Worm (Caenorhabditis elegans): Measurements from ENCODE around the gene Y53C12A.6.
"Not testable (repeated sequence)": the region's sequence is repeated elsewhere in the genome, so short reads cannot be mapped to it uniquely, and the experiment has no call there.

The Y53C12A.6 gene

DNA sequence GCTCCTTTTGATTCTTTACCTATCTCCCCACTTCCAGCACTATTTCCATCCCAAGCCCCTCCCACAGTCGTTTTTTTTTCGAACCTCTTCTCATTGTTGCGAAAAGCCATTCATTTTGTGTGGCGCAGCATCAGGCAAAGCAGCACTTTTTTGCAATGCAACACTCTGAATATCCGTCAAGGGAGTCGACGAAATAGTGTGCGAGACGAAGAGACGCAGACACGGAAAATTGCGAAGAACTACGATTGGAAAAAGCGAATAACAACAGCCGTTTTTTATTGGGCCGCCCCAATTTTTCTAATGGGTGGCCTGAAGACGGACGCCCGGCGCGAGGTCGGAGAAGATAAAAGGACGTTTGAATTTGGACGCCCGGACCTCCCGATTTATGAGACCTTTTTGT, 12.1 kb upstream of the Y53C12A.6 start:
- no peak for TF ChIP-seq him-1 (tag; optimal IDR thresholded peaks at IDR 0.05)
- TF ChIP-seq dao-5 (tag; optimal IDR thresholded peaks at IDR 0.05) = no peak
- no peak for TF ChIP-seq W03F9.2 (tag; optimal IDR thresholded peaks at IDR 0.05)

DNA sequence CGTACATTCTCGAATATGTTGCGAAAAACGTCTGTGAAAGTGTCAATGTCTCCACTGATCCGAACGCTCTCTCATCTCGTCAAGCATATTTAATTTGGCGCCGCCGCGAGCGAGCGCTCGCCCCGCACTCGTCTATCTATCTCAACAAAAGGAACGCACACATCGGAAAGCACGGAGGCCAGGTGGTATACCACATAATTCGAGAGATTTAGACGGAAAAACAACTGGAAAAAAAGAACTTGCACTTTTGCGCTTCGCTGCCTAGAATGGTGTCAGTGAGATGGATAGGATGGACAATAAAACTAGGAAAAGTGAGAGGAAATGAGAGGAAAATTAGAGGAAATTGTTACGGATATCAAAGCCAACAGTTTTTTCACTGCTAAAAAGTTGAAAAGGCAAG, 11.4 kb upstream of the Y53C12A.6 start:
- TF ChIP-seq W03F9.2 (tag; optimal IDR thresholded peaks at IDR 0.05) (no peak), him-1 (tag; optimal IDR thresholded peaks at IDR 0.05) (no peak), dao-5 (tag; optimal IDR thresholded peaks at IDR 0.05) (no peak)

DNA sequence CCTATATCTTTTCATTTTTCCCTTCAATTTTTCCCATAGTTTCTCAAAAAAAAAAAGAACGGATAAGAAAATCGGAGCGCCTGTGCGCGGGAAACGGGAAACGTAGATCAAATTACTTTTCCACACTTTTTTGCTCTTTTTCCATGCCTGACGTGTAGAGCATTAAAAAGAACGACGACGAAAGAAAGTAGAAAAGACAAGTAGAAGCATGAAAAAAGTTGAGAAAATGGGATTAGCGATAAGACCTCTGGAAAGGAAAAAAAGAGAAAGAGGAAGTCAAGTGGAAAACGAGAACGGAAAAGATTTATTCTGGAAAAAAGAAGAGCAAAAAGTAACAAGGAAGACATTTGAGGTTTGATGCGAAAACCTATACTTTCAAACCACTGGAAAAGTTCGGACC, 10.7 kb upstream of the Y53C12A.6 start:
- no peak for TF ChIP-seq W03F9.2 (tag; optimal IDR thresholded peaks at IDR 0.05)
- TF ChIP-seq him-1 (tag; optimal IDR thresholded peaks at IDR 0.05) = no peak
- no peak for TF ChIP-seq dao-5 (tag; optimal IDR thresholded peaks at IDR 0.05)

DNA sequence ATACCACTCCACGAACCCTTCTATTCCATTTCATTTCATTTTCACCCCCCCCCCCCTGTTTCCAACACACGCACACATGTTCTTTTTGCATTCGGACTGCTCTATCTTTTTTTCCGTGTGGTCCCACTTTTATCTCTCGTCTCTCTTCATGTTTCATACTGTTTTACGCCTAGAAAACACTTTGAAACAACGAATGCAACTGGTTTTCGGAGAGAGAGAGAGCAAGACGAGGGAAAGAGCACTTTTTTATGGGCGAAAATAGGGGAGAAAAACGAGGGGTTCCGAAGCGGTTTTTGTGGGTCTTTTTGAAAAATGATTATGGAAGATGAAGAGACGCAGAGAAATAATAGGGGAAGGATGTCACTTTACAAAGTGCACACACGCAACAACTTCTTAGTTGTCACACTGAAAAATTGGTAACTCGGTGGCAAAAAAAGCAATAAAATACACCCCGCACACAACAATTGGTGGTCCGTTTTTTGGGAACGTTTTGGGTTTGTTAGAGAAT, 9.4 kb upstream of the Y53C12A.6 start:
- TF ChIP-seq him-1 (tag; optimal IDR thresholded peaks at IDR 0.05) (no peak), dao-5 (tag; optimal IDR thresholded peaks at IDR 0.05) (no peak), W03F9.2 (tag; optimal IDR thresholded peaks at IDR 0.05) (no peak)

DNA sequence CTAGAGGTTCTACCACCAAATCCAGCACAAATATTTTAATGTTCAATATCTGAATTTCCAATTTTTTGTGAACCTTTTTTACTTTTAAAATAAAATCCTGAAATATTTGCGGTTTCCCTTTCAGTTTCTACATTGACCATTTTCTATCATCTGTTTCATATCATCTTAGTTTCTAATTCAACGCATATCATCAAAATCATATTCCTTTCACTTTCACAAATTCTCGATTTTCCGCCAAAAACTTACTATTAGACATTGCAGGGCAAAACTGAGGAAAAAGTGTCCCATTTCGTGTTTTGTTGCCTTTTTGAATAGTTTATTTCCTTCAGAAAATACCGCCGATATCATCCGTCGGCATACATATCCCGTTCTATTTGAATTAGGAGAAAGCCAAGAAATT, 7.3 kb upstream of the Y53C12A.6 start:
- TF ChIP-seq him-1 (tag; optimal IDR thresholded peaks at IDR 0.05) (no peak), W03F9.2 (tag; optimal IDR thresholded peaks at IDR 0.05) (no peak), dao-5 (tag; optimal IDR thresholded peaks at IDR 0.05) (no peak)

DNA sequence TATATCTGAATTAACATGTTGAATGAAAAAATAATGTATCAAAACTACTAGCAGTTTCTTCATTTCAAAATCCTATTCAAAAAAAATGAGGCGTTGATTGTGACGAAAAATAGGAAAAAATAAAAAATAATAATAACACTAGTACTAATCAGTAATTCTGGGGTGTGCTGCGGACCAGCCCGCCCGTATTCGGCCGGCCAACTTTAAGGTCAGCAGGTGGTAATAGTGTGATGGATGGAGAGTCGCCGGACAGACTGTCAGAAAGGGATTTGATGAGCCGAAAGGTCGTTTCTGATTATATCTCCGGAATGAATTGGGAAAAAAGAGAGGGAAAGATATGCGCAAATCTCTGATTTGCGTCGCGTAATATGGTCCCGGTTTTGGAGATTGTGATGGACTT, 6.7 kb upstream of the Y53C12A.6 start, which contains the start of gene cutl-2:
Gene cutl-2 (minus strand): TSS at position 210 of the 400 bp plus-strand sequence.
- TF ChIP-seq dao-5 (tag; optimal IDR thresholded peaks at IDR 0.05) = no peak
- TF ChIP-seq W03F9.2 (tag; optimal IDR thresholded peaks at IDR 0.05) = no peak
- no peak for TF ChIP-seq him-1 (tag; optimal IDR thresholded peaks at IDR 0.05)

DNA sequence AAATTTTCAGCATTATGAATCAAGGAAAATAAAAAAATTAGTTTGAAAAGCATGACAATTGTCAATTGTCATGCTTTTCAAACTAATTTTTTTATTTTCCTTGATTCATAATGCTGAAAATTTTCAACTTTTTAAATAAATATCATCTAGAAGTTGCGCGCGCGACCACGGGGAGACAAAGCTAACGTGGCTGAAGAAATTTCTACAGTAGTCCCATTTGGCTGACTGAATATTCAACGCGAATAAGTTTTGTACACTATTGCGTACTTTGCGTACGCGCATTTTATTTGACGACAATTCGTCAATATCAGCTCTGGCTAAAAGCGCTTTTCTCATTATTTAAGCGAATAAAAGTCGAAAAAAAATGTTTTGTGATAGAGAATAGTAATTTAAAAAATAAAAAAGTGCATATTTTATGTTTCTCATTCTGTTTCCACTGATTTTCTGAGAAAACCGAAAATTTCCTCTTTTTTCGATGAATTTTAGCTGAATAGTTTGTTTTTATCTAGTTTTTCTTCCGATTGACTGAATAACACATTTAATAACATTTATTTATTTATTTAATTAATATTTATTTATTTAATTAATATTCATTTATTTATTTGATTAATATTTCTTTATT, 938 bp upstream of the Y53C12A.6 start, which contains the start of gene Y53C12A.11:
Gene Y53C12A.11 (minus strand): TSS at position 68 of the 622 bp plus-strand sequence.
- TF ChIP-seq dao-5, W03F9.2, him-1 (tag; optimal IDR thresholded peaks at IDR 0.05): not testable (repeated sequence)

DNA sequence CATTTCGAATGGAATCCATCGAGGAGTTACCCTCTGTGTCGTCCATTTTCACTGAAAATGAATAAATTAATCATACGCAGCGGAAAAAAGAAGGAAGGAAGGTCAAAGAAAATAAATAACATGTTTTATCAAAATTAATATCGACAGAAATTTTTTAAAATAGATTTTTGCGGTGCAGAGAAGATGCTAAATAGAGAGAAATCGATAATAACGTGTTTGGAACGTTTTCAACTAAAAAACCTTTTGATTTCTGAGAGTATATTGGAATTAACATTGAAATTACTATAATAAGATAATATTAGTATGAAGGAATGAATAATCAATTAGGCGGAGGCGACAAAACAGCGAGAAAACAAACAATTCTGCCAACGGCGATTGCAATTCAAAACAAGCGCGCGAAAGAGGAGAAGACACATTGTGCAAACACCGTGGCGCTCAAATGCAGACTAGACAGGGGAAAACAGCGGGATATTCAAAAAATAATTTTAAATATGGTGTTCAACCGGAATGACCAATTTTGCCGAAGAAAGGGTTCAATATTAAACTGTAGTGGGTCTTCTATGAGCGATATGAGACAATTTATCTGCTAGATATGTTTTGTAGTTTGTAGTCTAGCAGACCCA, 1.3 kb downstream of the Y53C12A.6 start, which contains the start of gene wee-1.3:
Gene wee-1.3 (minus strand): TSS at position 51 of the 623 bp plus-strand sequence.
- TF ChIP-seq W03F9.2 (tag; optimal IDR thresholded peaks at IDR 0.05) (peak; percentile 79), dao-5 (tag; optimal IDR thresholded peaks at IDR 0.05) (no peak)

DNA sequence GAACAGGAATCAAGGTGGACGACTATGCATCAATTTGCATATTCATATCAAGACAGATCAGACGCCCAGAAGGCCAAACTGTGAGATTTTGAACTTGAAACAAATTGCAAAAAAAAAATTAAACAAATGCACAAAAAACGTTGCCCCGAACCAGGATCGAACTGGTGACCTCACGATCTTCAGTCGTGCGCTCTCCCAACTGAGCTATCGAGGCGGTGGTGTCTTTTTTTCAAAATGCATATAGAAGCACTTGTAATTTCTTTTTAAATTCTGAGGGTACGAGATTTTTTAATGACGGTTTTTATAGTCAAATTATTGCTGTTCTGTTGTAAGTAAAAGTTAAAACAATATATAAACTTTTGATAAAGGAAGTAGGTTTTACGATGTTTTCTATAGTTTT, 4.7 kb downstream of the Y53C12A.6 start:
- TF ChIP-seq W03F9.2 (tag; optimal IDR thresholded peaks at IDR 0.05) (no peak), dao-5 (tag; optimal IDR thresholded peaks at IDR 0.05) (no peak), him-1 (tag; optimal IDR thresholded peaks at IDR 0.05) (no peak)

DNA sequence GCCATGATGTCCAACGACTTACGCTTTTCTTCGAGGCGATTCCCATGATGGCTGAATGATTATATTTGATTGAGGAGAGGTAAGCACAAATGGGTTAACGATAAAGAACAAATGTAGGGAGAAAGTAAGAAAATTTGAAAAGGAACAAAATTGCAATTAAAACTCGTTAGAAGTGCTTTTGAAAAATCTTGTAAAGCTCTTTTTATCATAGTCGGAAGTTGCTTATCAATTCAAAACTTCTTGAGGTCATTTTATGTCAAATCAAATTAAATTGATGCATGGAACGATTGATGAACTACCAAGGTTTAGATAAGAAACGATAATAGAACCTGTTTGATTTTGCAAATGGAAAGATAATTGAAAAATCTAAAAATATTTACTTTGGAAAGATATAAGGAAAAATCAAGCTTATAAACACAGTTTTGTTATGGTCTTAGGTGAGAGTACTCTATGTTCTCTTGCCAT, 8.9 kb downstream of the Y53C12A.6 start, which contains the start of gene glt-5:
Gene glt-5 (minus strand): TSS at position 51 of the 465 bp plus-strand sequence.
- TF ChIP-seq dao-5 (tag; optimal IDR thresholded peaks at IDR 0.05) = no peak
- TF ChIP-seq W03F9.2 (tag; optimal IDR thresholded peaks at IDR 0.05) = no peak
- no peak for TF ChIP-seq him-1 (tag; optimal IDR thresholded peaks at IDR 0.05)

DNA sequence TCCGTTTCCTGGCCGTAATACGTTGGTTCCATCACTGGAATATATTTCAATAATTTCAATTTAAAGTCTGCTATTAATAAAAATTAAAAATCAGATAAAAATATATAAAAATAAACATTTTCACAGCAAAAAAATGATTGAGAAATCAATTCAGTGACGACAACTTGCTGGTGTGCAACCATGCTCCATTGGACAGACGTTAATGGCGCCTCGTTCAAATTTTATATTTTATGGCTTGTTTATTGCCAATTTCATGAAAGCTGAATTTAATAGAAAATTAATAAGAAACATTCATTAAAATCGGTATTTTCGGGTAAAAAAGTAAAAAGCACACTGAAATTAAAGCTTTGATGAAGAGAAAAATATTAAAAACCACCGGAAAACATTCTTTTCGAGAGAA, 11.6 kb downstream of the Y53C12A.6 start, which contains the start of gene Y53C12A.3:
Gene Y53C12A.3 (minus strand): TSS at position 34 of the 400 bp plus-strand sequence.
- TF ChIP-seq him-1 (tag; optimal IDR thresholded peaks at IDR 0.05) = no peak
- TF ChIP-seq W03F9.2 (tag; optimal IDR thresholded peaks at IDR 0.05) = peak; percentile 48

DNA sequence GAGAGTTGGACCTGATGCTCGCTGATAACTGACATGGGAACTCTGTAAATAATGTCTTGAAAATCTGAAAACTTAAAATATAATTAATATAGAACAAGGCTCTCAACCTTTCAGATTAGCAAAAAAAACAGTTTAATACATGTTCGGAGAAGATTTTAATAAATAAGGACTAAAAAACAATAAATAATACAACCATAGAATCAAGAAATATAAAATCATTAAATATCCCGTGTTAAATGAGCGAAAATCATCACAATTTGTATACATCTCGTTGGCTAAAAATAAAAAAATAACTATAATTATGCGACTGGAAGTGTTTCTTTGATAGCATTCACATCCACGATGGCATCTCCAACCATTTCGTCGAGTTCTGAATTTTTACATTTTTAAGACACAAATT, 13.1 kb downstream of the Y53C12A.6 start, which contains the start of gene Y53C12A.10:
Gene Y53C12A.10 (minus strand): TSS at position 101 of the 400 bp plus-strand sequence.
- TF ChIP-seq dao-5 (tag; optimal IDR thresholded peaks at IDR 0.05) (no peak), him-1 (tag; optimal IDR thresholded peaks at IDR 0.05) (no peak), W03F9.2 (tag; optimal IDR thresholded peaks at IDR 0.05) (no peak)

DNA sequence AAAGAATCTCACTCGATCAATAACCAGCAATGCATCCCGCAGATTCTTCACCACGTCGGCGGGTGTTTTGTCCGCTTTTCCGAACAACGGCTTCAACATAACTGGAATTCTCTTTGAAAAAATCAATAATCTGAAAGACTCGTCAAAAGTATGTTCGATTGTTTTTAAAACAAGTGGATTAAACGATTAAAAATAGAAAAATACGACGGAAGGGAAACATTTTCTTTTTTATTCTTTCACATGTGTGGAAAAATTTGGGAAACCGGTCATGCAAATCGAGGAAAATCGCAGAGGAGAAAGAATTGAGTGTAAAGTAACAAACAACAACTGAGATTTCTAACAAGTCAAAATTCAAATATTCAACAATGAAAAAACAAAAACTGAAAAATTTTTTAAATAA, 14.2 kb downstream of the Y53C12A.6 start, which contains the start of gene mop-25.2:
Gene mop-25.2 (minus strand): TSS at position 101 of the 400 bp plus-strand sequence.
- TF ChIP-seq him-1 (tag; optimal IDR thresholded peaks at IDR 0.05) (no peak), W03F9.2 (tag; optimal IDR thresholded peaks at IDR 0.05) (no peak), dao-5 (tag; optimal IDR thresholded peaks at IDR 0.05) (no peak)

DNA sequence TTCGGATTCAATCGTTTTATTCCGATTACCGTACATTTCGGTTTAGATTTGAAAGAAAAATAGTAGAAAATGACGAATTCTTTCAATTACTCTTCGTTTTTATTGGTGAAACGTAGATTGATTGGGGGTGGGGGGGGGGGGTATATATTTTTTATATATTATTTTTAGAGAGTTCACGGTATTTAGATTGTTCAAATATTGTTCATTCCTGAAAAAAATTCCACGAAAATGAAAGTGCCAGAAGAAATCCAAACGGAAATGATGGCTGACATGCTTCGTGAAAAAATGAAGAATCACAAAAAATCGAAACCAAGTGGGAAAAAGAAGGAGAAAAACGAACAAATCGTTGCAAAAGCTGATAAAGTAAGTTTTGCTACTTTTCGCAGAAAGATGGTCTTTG, 17.4 kb downstream of the Y53C12A.6 start, which contains the start of the genes Y53C12A.8 and Y53C12A.7:
Gene Y53C12A.8 (minus strand): TSS at position 101 of the 400 bp plus-strand sequence.
Gene Y53C12A.7 (plus strand): TSS at position 181 of the 400 bp plus-strand sequence.
- TF ChIP-seq W03F9.2 (tag; optimal IDR thresholded peaks at IDR 0.05) (no peak), him-1 (tag; optimal IDR thresholded peaks at IDR 0.05) (no peak), dao-5 (tag; optimal IDR thresholded peaks at IDR 0.05) (no peak)
